Fruit fly (Drosophila melanogaster) whole organism, wandering third instar larva: ENCODE data around the gene Sh3beta.
A peak's percentile ranks its signal among the peaks of the same experiment; 100 is the strongest.

Experiments
- Abd-B ChIP-seq: fragments of >200 bp; optimal IDR thresholded peaks from 2 replicates; lab custom pipeline; 2017; ENCODE audit warnings: missing biosample characterization, missing genetic modification characterization
- CG32264 ChIP-seq: fragments of 200-800 bp; sonication (Bioruptor generic); optimal IDR thresholded peaks from 2 replicates; lab custom pipeline; 2016; ENCODE audit warnings: missing biosample characterization, missing genetic modification characterization
- CG9705 ChIP-seq: fragments of 200-800 bp; sonication (Bioruptor generic); optimal IDR thresholded peaks from 2 replicates; lab custom pipeline; 2018; ENCODE audit warnings: missing biosample characterization, mild to moderate bottlenecking, missing genetic modification characterization
- CrebA ChIP-seq: fragments of 200-800 bp; sonication (Bioruptor generic); optimal IDR thresholded peaks from 2 replicates; lab custom pipeline; 2016; ENCODE audit warnings: missing biosample characterization, mild to moderate bottlenecking, missing genetic modification characterization, borderline replicate concordance
- Dfd ChIP-seq: fragments of >200 bp; optimal IDR thresholded peaks from 2 replicates; lab custom pipeline; 2017; ENCODE audit warnings: missing biosample characterization, missing genetic modification characterization
- Dif ChIP-seq: fragments of 200-275, 200-300 bp; sonication (Bioruptor generic); optimal IDR thresholded peaks from 2 replicates; lab custom pipeline; 2018; ENCODE audit warnings: missing biosample characterization, missing genetic modification characterization; ENCODE audit not compliant: partially characterized antibody
- GATAd ChIP-seq: sonication (Bioruptor generic); optimal IDR thresholded peaks from 2 replicates; lab custom pipeline; 2016; ENCODE audit warnings: missing biosample characterization, missing genetic modification characterization
- HLH106 ChIP-seq: fragments of 200-800 bp; optimal IDR thresholded peaks from 3 replicates; lab custom pipeline; 2019; ENCODE audit warnings: missing biosample characterization, mild to moderate bottlenecking, missing genetic modification characterization, moderate library complexity
- Hnf4 ChIP-seq: fragments of 200-800 bp; sonication (Bioruptor generic); optimal IDR thresholded peaks from 2 replicates; lab custom pipeline; 2016; ENCODE audit warnings: missing biosample characterization, mild to moderate bottlenecking, missing genetic modification characterization
- Hr78 ChIP-seq: fragments of >200 bp; optimal IDR thresholded peaks from 2 replicates; lab custom pipeline; 2017; ENCODE audit warnings: missing biosample characterization, missing genetic modification characterization
- Hr83 ChIP-seq: fragments of 200-300 bp; sonication (Bioruptor generic); optimal IDR thresholded peaks from 2 replicates; lab custom pipeline; 2016; ENCODE audit warnings: missing biosample characterization, mild to moderate bottlenecking, missing genetic modification characterization, moderate library complexity; ENCODE audit not compliant: poor library complexity, severe bottlenecking
- Jra ChIP-seq: sonication (Bioruptor generic); optimal IDR thresholded peaks from 2 replicates; lab custom pipeline; 2016; ENCODE audit warnings: missing biosample characterization, missing genetic modification characterization
- Mio ChIP-seq: sonication (Bioruptor generic); optimal IDR thresholded peaks from 2 replicates; lab custom pipeline; 2016; ENCODE audit warnings: missing biosample characterization, missing genetic modification characterization
- Myc ChIP-seq: fragments of >200 bp; optimal IDR thresholded peaks from 2 replicates; lab custom pipeline; 2017
- N ChIP-seq: fragments of >200 bp; optimal IDR thresholded peaks from 2 replicates; lab custom pipeline; 2018; ENCODE audit warnings: missing biosample characterization, missing external identifiers, missing genetic modification characterization
- OdsH ChIP-seq: fragments of 200-800 bp; sonication (Bioruptor generic); optimal IDR thresholded peaks from 2 replicates; lab custom pipeline; 2016; ENCODE audit warnings: missing biosample characterization, mild to moderate bottlenecking, missing genetic modification characterization
- Rel ChIP-seq, 2 experiments: fragments of 200-800 bp; sonication (Bioruptor generic) in 1 of 2; optimal IDR thresholded peaks; 2 replicates in 1 of 2; 3 replicates in 1 of 2; lab custom pipeline; 2016 to 2019; ENCODE audit warnings: mild to moderate bottlenecking in 2 of 2, missing biosample characterization in 2 of 2, missing genetic modification characterization in 2 of 2, moderate library complexity in 1 of 2
- Sp1 ChIP-seq: fragments of 200-800 bp; sonication (Bioruptor generic); optimal IDR thresholded peaks from 3 replicates; lab custom pipeline; 2019; ENCODE audit warnings: missing biosample characterization, mild to moderate bottlenecking, missing genetic modification characterization, moderate library complexity
- Vsx2 ChIP-seq: fragments of 200-300, 225-300 bp; sonication (Bioruptor generic); optimal IDR thresholded peaks from 2 replicates; lab custom pipeline; 2018; ENCODE audit warnings: missing biosample characterization, missing genetic modification characterization; ENCODE audit not compliant: partially characterized antibody
- br ChIP-seq: fragments of 200-800 bp; sonication (Bioruptor generic); optimal IDR thresholded peaks from 2 replicates; lab custom pipeline; 2016; ENCODE audit warnings: missing biosample characterization, missing genetic modification characterization
- brk ChIP-seq: fragments of 200-800 bp; sonication (Bioruptor generic); optimal IDR thresholded peaks from 2 replicates; lab custom pipeline; 2016; ENCODE audit warnings: missing biosample characterization, mild to moderate bottlenecking, missing genetic modification characterization
- dl ChIP-seq, 2 experiments: fragments of 175-275, 200-275 bp in 1 of 2; fragments of 200-275 bp in 1 of 2; sonication (Bioruptor generic); optimal IDR thresholded peaks; lab custom pipeline; 2018; ENCODE audit warnings: mild to moderate bottlenecking in 2 of 2, missing biosample characterization in 2 of 2, missing genetic modification characterization in 2 of 2, moderate library complexity in 2 of 2; ENCODE audit not compliant: partially characterized antibody in 2 of 2, insufficient read depth in 1 of 2
- dmrt93B ChIP-seq: fragments of 200-800 bp; sonication (Bioruptor generic); optimal IDR thresholded peaks from 2 replicates; lab custom pipeline; 2018; ENCODE audit warnings: missing biosample characterization, mild to moderate bottlenecking, missing genetic modification characterization
- dsf ChIP-seq: sonication (Bioruptor generic); optimal IDR thresholded peaks from 2 replicates; lab custom pipeline; 2016; ENCODE audit warnings: missing biosample characterization, missing genetic modification characterization, borderline replicate concordance
- ey ChIP-seq: fragments of 200-800 bp; sonication (Bioruptor generic); optimal IDR thresholded peaks from 2 replicates; lab custom pipeline; 2016; ENCODE audit warnings: missing biosample characterization, missing genetic modification characterization
- foxo ChIP-seq, 2 experiments: fragments of 200-800 bp; sonication (Bioruptor generic); optimal IDR thresholded peaks; 2 replicates in 1 of 2; 3 replicates in 1 of 2; lab custom pipeline; 2016 to 2017; ENCODE audit warnings: missing biosample characterization in 2 of 2, missing genetic modification characterization in 2 of 2
- fru ChIP-seq: fragments of 200-800 bp; sonication (Bioruptor generic); optimal IDR thresholded peaks from 3 replicates; lab custom pipeline; 2016; ENCODE audit warnings: missing biosample characterization, mild to moderate bottlenecking, missing genetic modification characterization
- h ChIP-seq: fragments of 200-800 bp; sonication (Bioruptor generic); optimal IDR thresholded peaks from 3 replicates; lab custom pipeline; 2016; ENCODE audit warnings: missing biosample characterization, mild to moderate bottlenecking, missing genetic modification characterization
- jim ChIP-seq: fragments of 175-275, 200-325 bp; sonication (Bioruptor generic); optimal IDR thresholded peaks from 2 replicates; lab custom pipeline; 2016; ENCODE audit warnings: missing biosample characterization, mild to moderate bottlenecking, missing genetic modification characterization
- lola ChIP-seq: fragments of >200 bp; optimal IDR thresholded peaks from 2 replicates; lab custom pipeline; 2017; ENCODE audit warnings: missing biosample characterization, missing genetic modification characterization
- pan ChIP-seq: fragments of >200 bp; optimal IDR thresholded peaks from 2 replicates; lab custom pipeline; 2017
- psq ChIP-seq: fragments of 200-800 bp; sonication (Bioruptor generic); optimal IDR thresholded peaks from 3 replicates; lab custom pipeline; 2017; ENCODE audit warnings: missing biosample characterization, mild to moderate bottlenecking, missing genetic modification characterization, moderate library complexity
- rgr ChIP-seq: fragments of 200-800 bp; sonication (Bioruptor generic); optimal IDR thresholded peaks from 3 replicates; lab custom pipeline; 2016; ENCODE audit warnings: missing biosample characterization, mild to moderate bottlenecking, missing genetic modification characterization
- sage ChIP-seq: fragments of 200-800 bp; sonication (Bioruptor generic); optimal IDR thresholded peaks from 2 replicates; lab custom pipeline; 2016; ENCODE audit warnings: missing biosample characterization, mild to moderate bottlenecking, missing genetic modification characterization
- sv ChIP-seq: fragments of 200-800 bp; sonication (Bioruptor generic); optimal IDR thresholded peaks from 3 replicates; lab custom pipeline; 2016; ENCODE audit warnings: missing biosample characterization, missing genetic modification characterization
- tai ChIP-seq: sonication (Bioruptor generic); optimal IDR thresholded peaks from 2 replicates; lab custom pipeline; 2016; ENCODE audit warnings: missing biosample characterization, missing genetic modification characterization
- usp ChIP-seq: fragments of >200 bp; optimal IDR thresholded peaks from 2 replicates; lab custom pipeline; 2017; ENCODE audit warnings: missing biosample characterization, missing genetic modification characterization
- woc ChIP-seq: sonication (Bioruptor generic); optimal IDR thresholded peaks from 2 replicates; lab custom pipeline; 2016; ENCODE audit warnings: missing biosample characterization, mild to moderate bottlenecking, missing genetic modification characterization

Sh3beta gene

DNA sequence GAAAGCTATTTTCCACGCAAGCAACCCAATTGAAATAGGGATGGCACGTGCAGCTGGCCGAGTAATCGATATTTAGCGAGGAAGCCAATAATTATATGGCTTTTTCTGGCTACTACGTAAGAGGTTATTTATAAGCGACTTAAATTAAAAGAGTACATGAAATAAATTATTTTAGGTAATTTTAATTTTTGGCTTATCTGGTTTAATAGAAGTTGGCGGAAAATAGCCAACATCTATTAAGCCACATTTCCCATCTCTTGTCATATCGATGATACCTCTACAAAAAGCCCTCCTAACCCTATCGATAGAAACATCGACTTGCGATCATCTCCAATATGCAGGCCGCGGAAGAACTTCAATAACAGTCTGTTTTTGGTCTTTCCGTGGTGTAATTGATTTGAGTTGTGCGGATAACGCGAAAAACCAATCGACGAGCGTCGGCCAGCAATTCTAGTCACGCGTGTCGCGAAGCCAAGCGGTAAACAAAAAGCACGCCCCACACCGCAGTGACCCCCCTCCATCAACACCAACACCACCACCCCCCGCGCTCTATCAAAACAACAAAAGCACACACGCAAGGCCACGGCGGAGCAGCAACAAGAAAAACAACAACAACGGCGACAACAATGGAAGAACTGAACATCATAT lies 21.0 kb downstream of the Sh3beta start, which contains the start of the genes Srp19 and qm:
Gene Srp19 (minus strand): TSS at position 51 of the 648 bp plus-strand sequence.
Gene qm (plus strand): TSS at position 330 of the 648 bp plus-strand sequence.
- TF ChIP-seq Myc (lab: Kevin White, UChicago) (peak; percentile 87), OdsH (GFP tag; lab: Kevin White, UChicago) (peak; percentile 12), Abd-B (GFP tag; lab: Kevin White, UChicago) (no peak), Hr83 (GFP tag; lab: Kevin White, UChicago) (no peak), usp (GFP tag; lab: Kevin White, UChicago) (no peak), fru (GFP tag; lab: Kevin White, UChicago) (peak; percentile 63), woc (peak; percentile 82), Dfd (no peak), N (GFP tag; lab: Kevin White, UChicago) (no peak), dl (GFP tag; optimal IDR thresholded peaks at IDR 0.05; lab: Kevin White, UChicago; ENCODE audit: insufficient read depth in 1 of 2, partially characterized antibody in 2 of 2) (no peak), rgr (GFP tag; lab: Kevin White, UChicago) (peak; percentile 23), Vsx2 (no peak), GATAd (no peak), brk (GFP tag; lab: Kevin White, UChicago) (no peak), Mio (GFP tag; lab: Kevin White, UChicago) (no peak), h (peak; percentile 69), tai (no peak), Rel (GFP tag; optimal IDR thresholded peaks at IDR 0.05; lab: Kevin White, UChicago) (no peak), Rel (tag; optimal IDR thresholded peaks at IDR 0.05; lab: Kevin White, UChicago) (peak; percentile 90), psq (no peak), HLH106 (tag; lab: Kevin White, UChicago) (peak; percentile 24), dmrt93B (GFP tag; lab: Kevin White, UChicago) (no peak), dsf (no peak), jim (GFP tag; lab: Kevin White, UChicago) (peak; percentile 7), Hr78 (GFP tag; lab: Kevin White, UChicago) (no peak), CrebA (no peak), CG9705 (peak; percentile 14), ey (GFP tag; lab: Kevin White, UChicago) (peak; percentile 42), Jra (GFP tag; lab: Kevin White, UChicago) (peak; percentile 66), sage (GFP tag; lab: Kevin White, UChicago) (no peak), lola (GFP tag; lab: Kevin White, UChicago) (no peak), CG32264 (GFP tag; lab: Kevin White, UChicago) (no peak), Sp1 (GFP tag; lab: Kevin White, UChicago) (peak; percentile 55), Hnf4 (GFP tag; lab: Kevin White, UChicago) (peak; percentile 69), pan (lab: Kevin White, UChicago) (no peak), sv (GFP tag; lab: Kevin White, UChicago) (peak; percentile 25), br (GFP tag; lab: Kevin White, UChicago) (peak; percentile 50), foxo (GFP tag; optimal IDR thresholded peaks at IDR 0.05; lab: Kevin White, UChicago) (peak in 1 of 2 experiments; percentile 77), Dif (GFP tag; lab: Kevin White, UChicago) (peak; percentile 23)

DNA sequence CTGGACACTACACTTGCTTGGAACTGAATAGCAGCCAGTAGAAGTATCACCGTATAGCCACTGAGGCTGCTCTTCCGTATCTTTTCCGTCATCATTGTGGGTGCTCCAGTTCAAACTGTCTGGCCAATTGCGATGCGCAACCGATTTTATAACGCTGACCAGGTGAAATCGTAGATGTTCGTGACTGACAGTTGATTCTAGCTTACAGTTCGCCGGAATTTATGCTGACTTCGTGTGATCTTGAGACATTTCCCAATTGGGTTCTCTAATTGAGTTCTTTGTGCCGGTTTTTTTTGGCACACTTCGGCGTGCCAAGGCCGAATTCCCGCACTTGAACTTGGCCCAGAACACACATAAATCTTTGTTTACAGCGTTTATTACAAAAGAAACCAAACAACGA lies 22.1 kb downstream of the Sh3beta start, which contains the start of gene CG14834:
Gene CG14834 (minus strand): TSS at position 173 of the 400 bp plus-strand sequence.
- no peak for TF ChIP-seq sv (GFP tag; lab: Kevin White, UChicago)
